Fruit fly (Drosophila melanogaster) Kc167 (cell line): ENCODE results near the gene CG10553.

Source experiments
- Myc ChIP-seq: fragments of >200 bp; optimal IDR thresholded peaks from 2 replicates; lab custom pipeline; 2017; ENCODE audit warnings: missing external identifiers
- Sin3A ChIP-seq: fragments of >200 bp; optimal IDR thresholded peaks from 2 replicates; lab custom pipeline; 2018; ENCODE audit warnings: missing external identifiers
- insv ChIP-seq: fragments of >200 bp; optimal IDR thresholded peaks from 3 replicates; lab custom pipeline; 2018; ENCODE audit warnings: missing external identifiers
- psq ChIP-seq: fragments of >200 bp; optimal IDR thresholded peaks from 2 replicates; lab custom pipeline; 2017; ENCODE audit warnings: missing external identifiers

dm6 chr3R:25322657-25323056 lies 4.7 kb upstream of the CG10553 start, which contains the start of gene CG10562:
- TF ChIP-seq Sin3A (lab: Kevin White, UChicago), result no peak
- TF ChIP-seq insv (lab: Kevin White, UChicago), result no peak
- TF ChIP-seq Myc (lab: Kevin White, UChicago), result no peak
- TF ChIP-seq psq, result no peak
